Worm (Caenorhabditis elegans): ENCODE data around the gene W01G7.4.
A peak's percentile ranks its signal among the peaks of the same experiment; 100 is the strongest.
"Not testable (repeated sequence)": the region's sequence is repeated elsewhere in the genome, so short reads cannot be mapped to it uniquely, and the experiment has no call there.

Gene W01G7.4

ce11 chrII:14060439-14060838 lies at the start of gene W01G7.4:
Gene W01G7.4, plus strand, starts transcription at chrII:14060739.
- TF ChIP-seq K09A11.1 (tag; optimal IDR thresholded peaks at IDR 0.05; ENCODE audit: insufficient read depth) (no peak), ceh-34 (tag; optimal IDR thresholded peaks at IDR 0.05) (no peak), elt-2 (tag; optimal IDR thresholded peaks at IDR 0.05) (no peak), zip-5 (tag; optimal IDR thresholded peaks at IDR 0.05) (no peak), unc-3 (GFP tag; conservative IDR thresholded peaks at IDR 0.05) (no peak), unc-3 (tag; optimal IDR thresholded peaks at IDR 0.05) (no peak), C08G9.2 (tag; optimal IDR thresholded peaks at IDR 0.05) (no peak), ets-4 (tag; optimal IDR thresholded peaks at IDR 0.05) (no peak), sox-4 (tag; optimal IDR thresholded peaks at IDR 0.05) (no peak), ttx-3 (tag; optimal IDR thresholded peaks at IDR 0.05) (no peak), nfya-1 (tag; optimal IDR thresholded peaks at IDR 0.05) (no peak)

ce11 chrII:14014637-14015036 lies 45.9 kb upstream of the W01G7.4 start:
- no peak for TF ChIP-seq ceh-24 (tag; optimal IDR thresholded peaks at IDR 0.05)
- no peak for TF ChIP-seq elt-4 (tag; optimal IDR thresholded peaks at IDR 0.05)
- no peak for TF ChIP-seq ceh-14 (tag; optimal IDR thresholded peaks at IDR 0.05)
- no peak for TF ChIP-seq ref-2 (tag; optimal IDR thresholded peaks at IDR 0.05)
- TF ChIP-seq F13H6.1 (tag; optimal IDR thresholded peaks at IDR 0.05) = no peak

- TF ChIP-seq ceh-31 (tag; optimal IDR thresholded peaks at IDR 0.05) = no peak
- no peak for TF ChIP-seq pax-1 (tag; optimal IDR thresholded peaks at IDR 0.05)
- no peak for TF ChIP-seq elt-2 (tag; optimal IDR thresholded peaks at IDR 0.05)
- no peak for TF ChIP-seq ceh-6 (GFP tag; optimal IDR thresholded peaks at IDR 0.05)
- no peak for TF ChIP-seq ceh-24 (tag; optimal IDR thresholded peaks at IDR 0.05)
- TF ChIP-seq ztf-16 (tag; optimal IDR thresholded peaks at IDR 0.05) = no peak
- no peak for TF ChIP-seq ref-2 (tag; optimal IDR thresholded peaks at IDR 0.05)
- no peak for TF ChIP-seq hlh-30 (tag; optimal IDR thresholded peaks at IDR 0.05; ENCODE audit: insufficient read depth)
- TF ChIP-seq tbx-7 (tag; optimal IDR thresholded peaks at IDR 0.05) = no peak
- no peak for TF ChIP-seq ceh-22 (tag; optimal IDR thresholded peaks at IDR 0.05)
- TF ChIP-seq ceh-34 (tag; optimal IDR thresholded peaks at IDR 0.05) = no peak
- no peak for TF ChIP-seq unc-42 (tag; optimal IDR thresholded peaks at IDR 0.05)
Observed at ce11 chrII:14016865-14017264, 43.7 kb upstream of the W01G7.4 start, which contains the start of gene cyp-37A1. Gene cyp-37A1, minus strand, starts transcription at chrII:14016965.

DNA sequence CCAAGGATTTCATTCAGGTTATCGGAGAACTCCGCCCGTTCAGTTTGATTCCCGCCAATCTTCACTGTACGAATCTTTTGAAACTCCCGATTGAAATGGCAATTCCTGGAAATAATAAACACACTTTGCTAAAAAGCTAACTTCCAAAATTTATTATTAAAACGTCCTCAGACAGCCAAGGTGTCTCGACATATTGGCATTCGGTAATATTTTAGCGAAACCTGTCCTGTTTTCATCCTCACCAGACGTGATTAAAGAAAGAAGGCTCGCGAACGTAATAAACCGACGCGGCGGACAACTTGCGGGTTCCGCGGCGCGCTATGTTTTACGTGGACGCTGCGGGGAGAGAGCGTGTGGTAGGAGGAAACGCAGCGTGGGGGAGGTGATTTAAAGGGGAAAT lies 42.3 kb upstream of the W01G7.4 start:
- no peak for TF ChIP-seq ceh-30 (tag; optimal IDR thresholded peaks at IDR 0.05)
- peak; percentile 7 for TF ChIP-seq elt-2 (tag; optimal IDR thresholded peaks at IDR 0.05)
- no peak for TF ChIP-seq ceh-24 (tag; optimal IDR thresholded peaks at IDR 0.05)
- peak; percentile 9 for TF ChIP-seq nfya-1 (tag; optimal IDR thresholded peaks at IDR 0.05)
- TF ChIP-seq ama-1 (optimal IDR thresholded peaks at IDR 0.05) = peak; percentile 76
- TF ChIP-seq pha-2 (tag; optimal IDR thresholded peaks at IDR 0.05) = no peak

DNA sequence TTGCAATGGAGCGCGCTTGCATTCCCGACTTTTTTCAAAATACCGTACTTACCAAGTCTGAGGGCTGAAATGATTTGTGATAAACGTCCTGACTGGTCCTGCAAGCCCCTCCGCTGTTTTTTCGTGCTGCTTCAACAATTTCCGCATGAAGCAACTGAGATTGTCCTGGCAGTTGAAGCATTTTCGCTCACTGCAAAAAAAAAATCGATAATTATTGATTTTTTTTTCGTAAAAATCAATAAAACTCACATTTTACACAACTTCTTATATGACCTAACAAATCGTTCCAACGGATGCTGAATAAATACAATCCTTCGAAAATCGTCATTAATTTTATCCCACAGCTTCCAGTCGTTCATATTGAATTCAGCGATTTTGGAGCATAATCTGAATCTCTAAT lies 41.7 kb upstream of the W01G7.4 start:
- no peak for TF ChIP-seq pqm-1 (tag; optimal IDR thresholded peaks at IDR 0.05)
- TF ChIP-seq ceh-48 (tag; optimal IDR thresholded peaks at IDR 0.05) = peak; percentile 9
- no peak for TF ChIP-seq ceh-19 (GFP tag; optimal IDR thresholded peaks at IDR 0.05)
- TF ChIP-seq zip-5 (tag; optimal IDR thresholded peaks at IDR 0.05) = no peak
- no peak for TF ChIP-seq hlh-6 (tag; optimal IDR thresholded peaks at IDR 0.05)
- TF ChIP-seq ceh-18 (tag; optimal IDR thresholded peaks at IDR 0.05) = no peak

DNA sequence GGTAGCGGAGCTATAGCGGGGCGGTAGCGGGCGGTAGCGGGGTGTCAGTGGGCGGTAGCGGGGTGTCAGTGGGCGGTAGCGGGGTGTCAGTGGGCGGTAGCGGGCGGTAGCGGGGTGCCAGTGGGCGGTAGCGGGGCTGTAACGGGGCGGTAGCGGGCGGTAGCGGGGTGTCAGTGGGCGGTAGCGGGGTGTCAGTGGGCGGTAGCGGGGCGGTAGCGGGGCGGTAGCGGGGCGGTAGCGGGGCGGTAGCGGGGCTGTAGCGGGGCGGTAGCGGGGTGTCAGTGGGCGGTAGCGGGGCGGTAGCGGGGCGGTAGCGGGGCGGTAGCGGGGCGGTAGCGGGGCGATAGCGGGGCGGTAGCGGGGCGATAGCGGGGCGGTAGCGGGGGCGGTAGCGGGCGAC lies 40.9 kb upstream of the W01G7.4 start:
- 0 out of 2 replicates have a peak, but pooled peaks have one; percentile 3 for TF ChIP-seq unc-3 (GFP tag; conservative IDR thresholded peaks at IDR 0.05)
- TF ChIP-seq unc-3 (tag; optimal IDR thresholded peaks at IDR 0.05) = not testable (repeated sequence)
- TF ChIP-seq ceh-45 (GFP tag; IDR thresholded peaks at IDR 0.05) = 0 out of 2 replicates have a peak, but pooled peaks have one; percentile 11
- TF ChIP-seq pat-9 (tag; optimal IDR thresholded peaks at IDR 0.05) = peak; percentile 37
